Fruit fly (Drosophila melanogaster) whole organism: ENCODE measurements around the gene Gbeta13F.

Experiments
- CG8478 ChIP-seq: fragments of >200 bp; optimal IDR thresholded peaks from 2 replicates; lab custom pipeline; 2018; ENCODE audit warnings: inconsistent platforms
- usp ChIP-seq: fragments of >200 bp; optimal IDR thresholded peaks from 2 replicates; lab custom pipeline; 2017; ENCODE audit warnings: missing biosample characterization, missing genetic modification characterization, mixed read lengths

DNA sequence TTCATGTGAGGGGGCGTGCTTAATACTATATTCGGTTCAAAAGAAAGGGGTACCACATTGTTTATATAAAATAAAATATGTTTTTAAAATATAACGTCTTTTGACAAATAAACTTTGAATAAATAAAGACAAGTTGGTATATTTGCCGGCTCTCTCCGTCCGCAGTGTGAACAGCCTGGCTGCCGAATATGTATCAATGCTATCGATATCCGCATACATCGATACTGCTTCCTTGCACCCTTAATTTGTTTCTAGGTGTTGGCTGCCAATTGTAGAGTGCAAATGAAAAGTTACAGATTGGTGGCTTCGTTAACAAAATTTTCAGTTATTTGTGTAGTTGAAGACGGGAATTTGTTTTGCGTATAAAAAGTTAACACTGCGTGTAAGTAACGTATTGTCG, at the start of gene Gbeta13F:
- TF ChIP-seq usp (GFP tag; lab: Kevin White, UChicago) (no peak), CG8478 (lab: Kevin White, UChicago) (no peak)
